Fruit fly (Drosophila melanogaster): Measurements from ENCODE around the gene msps.

DNA sequence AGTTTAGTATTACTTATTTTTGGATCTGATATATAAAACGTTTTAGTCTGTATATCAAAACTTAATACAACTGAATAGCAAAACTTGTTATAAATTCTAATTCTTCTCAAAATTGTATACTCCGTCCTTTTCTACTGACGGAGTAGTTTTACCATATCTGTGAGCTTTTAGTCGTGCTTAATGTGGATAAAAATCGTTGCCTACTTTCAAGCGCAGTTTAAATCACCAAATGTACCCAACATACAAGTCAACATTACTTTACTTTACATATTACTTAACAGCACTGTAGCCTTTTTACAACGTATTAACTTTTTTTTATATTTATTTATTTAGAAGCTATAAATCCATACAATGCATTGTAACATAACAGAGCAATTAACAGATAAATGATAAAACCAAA lies 9.7 kb upstream of the msps start:
- no peak for TF ChIP-seq psq (optimal IDR thresholded peaks at IDR 0.05)
- no peak for TF ChIP-seq Sin3A (optimal IDR thresholded peaks at IDR 0.05)
- TF ChIP-seq h (optimal IDR thresholded peaks at IDR 0.05), result no peak
- TF ChIP-seq ttk (optimal IDR thresholded peaks at IDR 0.05), result no peak
- TF ChIP-seq Myc (optimal IDR thresholded peaks at IDR 0.05), result no peak

Data from Kc167 (cell line).